Worm (Caenorhabditis elegans): ENCODE data around the gene T24D5.4.

The T24D5.4 gene

ce11 chrX:12563589-12563988 lies 33.4 kb upstream of the T24D5.4 start (continued):
- TF ChIP-seq tbx-2 (tag; optimal IDR thresholded peaks at IDR 0.05), result peak; percentile 72
- no peak for TF ChIP-seq fkh-10 (GFP tag; optimal IDR thresholded peaks at IDR 0.05)

ce11 chrX:12574473-12574872 lies 22.5 kb upstream of the T24D5.4 start, which contains the start of gene T24D5.1:
Gene T24D5.1 (plus strand): TSS chrX:12574773.
- TF ChIP-seq nhr-23 (tag; optimal IDR thresholded peaks at IDR 0.05), result no peak
- TF ChIP-seq nfya-1 (tag; optimal IDR thresholded peaks at IDR 0.05; ENCODE audit: insufficient read depth), result no peak
- no peak for TF ChIP-seq mdl-1 (tag; optimal IDR thresholded peaks at IDR 0.05)
- no peak for TF ChIP-seq hmg-11 (tag; optimal IDR thresholded peaks at IDR 0.05)
- TF ChIP-seq elt-2 (tag; optimal IDR thresholded peaks at IDR 0.05), result no peak
- no peak for TF ChIP-seq daf-12 (tag; optimal IDR thresholded peaks at IDR 0.05)
- TF ChIP-seq nhr-77 (tag; optimal IDR thresholded peaks at IDR 0.05), result no peak
- no peak for TF ChIP-seq ceh-28 (tag; optimal IDR thresholded peaks at IDR 0.05)
- TF ChIP-seq egl-27 (tag; optimal IDR thresholded peaks at IDR 0.05), result no peak
- no peak for TF ChIP-seq ceh-16 (tag; optimal IDR thresholded peaks at IDR 0.05)
- TF ChIP-seq fkh-10 (GFP tag; optimal IDR thresholded peaks at IDR 0.05), result no peak
- no peak for TF ChIP-seq pqm-1 (tag; optimal IDR thresholded peaks at IDR 0.05)
- TF ChIP-seq aly-2 (tag; optimal IDR thresholded peaks at IDR 0.05), result no peak
- no peak for TF ChIP-seq ztf-11 (tag; optimal IDR thresholded peaks at IDR 0.05)
- no peak for TF ChIP-seq lsy-12 (tag; optimal IDR thresholded peaks at IDR 0.05)
- no peak for TF ChIP-seq nhr-67 (tag; optimal IDR thresholded peaks at IDR 0.05)
- no peak for TF ChIP-seq nhr-11 (tag; optimal IDR thresholded peaks at IDR 0.05)
- TF ChIP-seq nhr-76 (tag; optimal IDR thresholded peaks at IDR 0.05), result no peak

ce11 chrX:12579774-12580173 lies 17.2 kb upstream of the T24D5.4 start, which contains the start of gene T24D5.3:
Gene T24D5.3 (plus strand): TSS chrX:12580074.
- no peak for TF ChIP-seq ceh-9 (tag; optimal IDR thresholded peaks at IDR 0.05)
- no peak for TF ChIP-seq sea-2 (GFP tag; optimal IDR thresholded peaks at IDR 0.05)
- no peak for TF ChIP-seq nhr-28 (tag; optimal IDR thresholded peaks at IDR 0.05)
- no peak for TF ChIP-seq zag-1 (tag; optimal IDR thresholded peaks at IDR 0.05)
- no peak for TF ChIP-seq nhr-237 (tag; optimal IDR thresholded peaks at IDR 0.05)
- no peak for TF ChIP-seq mdl-1 (tag; optimal IDR thresholded peaks at IDR 0.05)
- no peak for TF ChIP-seq snpc-4 (tag; optimal IDR thresholded peaks at IDR 0.05)
- TF ChIP-seq unc-39 (tag; optimal IDR thresholded peaks at IDR 0.05), result no peak
- no peak for TF ChIP-seq lsy-12 (tag; optimal IDR thresholded peaks at IDR 0.05)
- TF ChIP-seq lin-15B (tag; optimal IDR thresholded peaks at IDR 0.05), result no peak
- no peak for TF ChIP-seq pqm-1 (tag; optimal IDR thresholded peaks at IDR 0.05)
- no peak for TF ChIP-seq nhr-67 (tag; optimal IDR thresholded peaks at IDR 0.05)
- TF ChIP-seq mml-1 (tag; optimal IDR thresholded peaks at IDR 0.05), result no peak
- TF ChIP-seq daf-12 (tag; optimal IDR thresholded peaks at IDR 0.05), result no peak
- no peak for TF ChIP-seq hmg-11 (tag; optimal IDR thresholded peaks at IDR 0.05)
- no peak for TF ChIP-seq unc-62 (GFP tag; optimal IDR thresholded peaks at IDR 0.05)
- TF ChIP-seq skn-1 (tag; optimal IDR thresholded peaks at IDR 0.05), result no peak
- TF ChIP-seq fkh-2 (tag; optimal IDR thresholded peaks at IDR 0.05), result no peak

ce11 chrX:12583497-12583896 lies 13.5 kb upstream of the T24D5.4 start:
- no peak for TF ChIP-seq ceh-9 (tag; optimal IDR thresholded peaks at IDR 0.05)
- TF ChIP-seq pqm-1 (tag; optimal IDR thresholded peaks at IDR 0.05), result no peak
- TF ChIP-seq nhr-77 (tag; optimal IDR thresholded peaks at IDR 0.05), result no peak
- TF ChIP-seq mdl-1 (tag; optimal IDR thresholded peaks at IDR 0.05), result no peak
- no peak for TF ChIP-seq fkh-2 (tag; optimal IDR thresholded peaks at IDR 0.05)
- no peak for TF ChIP-seq egl-27 (tag; optimal IDR thresholded peaks at IDR 0.05)
- TF ChIP-seq nhr-76 (tag; optimal IDR thresholded peaks at IDR 0.05), result no peak
- no peak for TF ChIP-seq fos-1 (tag; optimal IDR thresholded peaks at IDR 0.05)
- no peak for TF ChIP-seq nhr-23 (tag; optimal IDR thresholded peaks at IDR 0.05)
- no peak for TF ChIP-seq ceh-82 (tag; optimal IDR thresholded peaks at IDR 0.05)
- no peak for TF ChIP-seq ztf-4 (tag; optimal IDR thresholded peaks at IDR 0.05)

ce11 chrX:12586352-12586751 lies 10.6 kb upstream of the T24D5.4 start, which contains the start of gene T24D5.2:
Gene T24D5.2 (minus strand): TSS chrX:12586452.
- TF ChIP-seq mml-1 (tag; optimal IDR thresholded peaks at IDR 0.05), result no peak

- TF ChIP-seq fos-1 (tag; optimal IDR thresholded peaks at IDR 0.05) (no peak), elt-1 (tag; optimal IDR thresholded peaks at IDR 0.05) (peak; percentile 52), lin-39 (tag; optimal IDR thresholded peaks at IDR 0.05) (peak; percentile 30), nfya-1 (tag; optimal IDR thresholded peaks at IDR 0.05; ENCODE audit: insufficient read depth) (peak; percentile 16)
Observed at ce11 chrX:12589503-12589902, 7.5 kb upstream of the T24D5.4 start.

All from whole organism, L3 larva.